Worm (Caenorhabditis elegans): ENCODE data around the gene pqn-57.

pqn-57 gene

ce11 chrX:8346248-8346647, 25.5 kb upstream of the pqn-57 start, which contains the start of gene drd-5:
TSS of gene drd-5 (minus strand) at chrX:8346348.
- no peak for TF ChIP-seq fkh-10 (GFP tag; optimal IDR thresholded peaks at IDR 0.05)
- TF ChIP-seq sdc-2 (tag; optimal IDR thresholded peaks at IDR 0.05), result no peak
- TF ChIP-seq che-1 (tag; optimal IDR thresholded peaks at IDR 0.05), result no peak
- TF ChIP-seq ref-2 (tag; optimal IDR thresholded peaks at IDR 0.05), result no peak
- TF ChIP-seq dmd-4 (tag; optimal IDR thresholded peaks at IDR 0.05; ENCODE audit: borderline replicate concordance), result no peak
- no peak for TF ChIP-seq mec-3 (tag; optimal IDR thresholded peaks at IDR 0.05; ENCODE audit: borderline replicate concordance)
- TF ChIP-seq ceh-48 (tag; optimal IDR thresholded peaks at IDR 0.05), result no peak

ce11 chrX:8341675-8342074, 20.9 kb upstream of the pqn-57 start, which contains the start of gene F55E10.1:
TSS of gene F55E10.1 (plus strand) at chrX:8341975.
- TF ChIP-seq fkh-6 (tag; optimal IDR thresholded peaks at IDR 0.05), result no peak
- TF ChIP-seq syd-9 (tag; optimal IDR thresholded peaks at IDR 0.05), result no peak
- TF ChIP-seq unc-42 (tag; optimal IDR thresholded peaks at IDR 0.05), result no peak
- TF ChIP-seq ceh-18 (tag; optimal IDR thresholded peaks at IDR 0.05), result no peak
- TF ChIP-seq K02D7.2 (tag; optimal IDR thresholded peaks at IDR 0.05), result no peak
- no peak for TF ChIP-seq pag-3 (tag; optimal IDR thresholded peaks at IDR 0.05; ENCODE audit: borderline replicate concordance)

ce11 chrX:8340393-8340792, 19.6 kb upstream of the pqn-57 start, which contains the start of gene F55E10.2:
TSS of gene F55E10.2 (plus strand) at chrX:8340693.
- TF ChIP-seq mec-3 (tag; optimal IDR thresholded peaks at IDR 0.05; ENCODE audit: borderline replicate concordance) (no peak), hlh-8 (tag; optimal IDR thresholded peaks at IDR 0.05) (no peak), odd-2 (tag; optimal IDR thresholded peaks at IDR 0.05) (no peak), ceh-2 (tag; optimal IDR thresholded peaks at IDR 0.05) (no peak), lim-6 (tag; optimal IDR thresholded peaks at IDR 0.05) (no peak), pros-1 (tag; optimal IDR thresholded peaks at IDR 0.05) (no peak), sox-4 (tag; optimal IDR thresholded peaks at IDR 0.05) (no peak), ceh-22 (tag; optimal IDR thresholded peaks at IDR 0.05) (no peak), madf-2 (tag; optimal IDR thresholded peaks at IDR 0.05) (no peak), fkh-6 (tag; optimal IDR thresholded peaks at IDR 0.05) (no peak), ceh-45 (GFP tag; IDR thresholded peaks at IDR 0.05) (no peak), ztf-16 (tag; optimal IDR thresholded peaks at IDR 0.05) (no peak)

ce11 chrX:8327800-8328199, 7.0 kb upstream of the pqn-57 start, which contains the start of gene F55E10.4:
TSS of gene F55E10.4 (minus strand) at chrX:8327900.
- TF ChIP-seq pag-3 (tag; optimal IDR thresholded peaks at IDR 0.05; ENCODE audit: borderline replicate concordance), result no peak
- no peak for TF ChIP-seq ztf-16 (tag; optimal IDR thresholded peaks at IDR 0.05)
- no peak for TF ChIP-seq pax-1 (tag; optimal IDR thresholded peaks at IDR 0.05)
- no peak for TF ChIP-seq sox-2 (GFP tag; IDR thresholded peaks at IDR 0.05)
- no peak for TF ChIP-seq ceh-2 (tag; optimal IDR thresholded peaks at IDR 0.05)
- TF ChIP-seq eyg-1 (tag; optimal IDR thresholded peaks at IDR 0.05), result no peak
- TF ChIP-seq K09A11.1 (tag; optimal IDR thresholded peaks at IDR 0.05; ENCODE audit: insufficient read depth), result no peak
- TF ChIP-seq ceh-30 (tag; optimal IDR thresholded peaks at IDR 0.05), result no peak
- TF ChIP-seq C08G9.2 (tag; optimal IDR thresholded peaks at IDR 0.05), result no peak
- no peak for TF ChIP-seq ceh-6 (GFP tag; optimal IDR thresholded peaks at IDR 0.05)
- TF ChIP-seq madf-2 (tag; optimal IDR thresholded peaks at IDR 0.05), result no peak
- TF ChIP-seq unc-42 (tag; optimal IDR thresholded peaks at IDR 0.05), result no peak
- no peak for TF ChIP-seq che-1 (tag; optimal IDR thresholded peaks at IDR 0.05)
- no peak for TF ChIP-seq ceh-45 (GFP tag; IDR thresholded peaks at IDR 0.05)

- TF ChIP-seq fkh-10 (GFP tag; optimal IDR thresholded peaks at IDR 0.05), result no peak
- no peak for TF ChIP-seq ceh-24 (tag; optimal IDR thresholded peaks at IDR 0.05)
- no peak for TF ChIP-seq K09A11.1 (tag; optimal IDR thresholded peaks at IDR 0.05; ENCODE audit: insufficient read depth)
- no peak for TF ChIP-seq elt-2 (tag; optimal IDR thresholded peaks at IDR 0.05)
- no peak for TF ChIP-seq Y22D7AL.16 (tag; optimal IDR thresholded peaks at IDR 0.05)
- no peak for TF ChIP-seq ceh-19 (GFP tag; optimal IDR thresholded peaks at IDR 0.05)
- TF ChIP-seq pag-3 (tag; optimal IDR thresholded peaks at IDR 0.05; ENCODE audit: borderline replicate concordance), result no peak
- no peak for TF ChIP-seq zip-5 (tag; optimal IDR thresholded peaks at IDR 0.05)
- TF ChIP-seq ceh-22 (tag; optimal IDR thresholded peaks at IDR 0.05), result no peak
- no peak for TF ChIP-seq ceh-31 (tag; optimal IDR thresholded peaks at IDR 0.05)
- no peak for TF ChIP-seq dmd-4 (tag; optimal IDR thresholded peaks at IDR 0.05; ENCODE audit: borderline replicate concordance)
- TF ChIP-seq gmeb-2 (tag; optimal IDR thresholded peaks at IDR 0.05), result no peak
- no peak for TF ChIP-seq unc-42 (tag; optimal IDR thresholded peaks at IDR 0.05)
- no peak for TF ChIP-seq mec-3 (tag; optimal IDR thresholded peaks at IDR 0.05; ENCODE audit: borderline replicate concordance)
- TF ChIP-seq C08G9.2 (tag; optimal IDR thresholded peaks at IDR 0.05), result no peak
- no peak for TF ChIP-seq ttx-3 (tag; optimal IDR thresholded peaks at IDR 0.05)
- no peak for TF ChIP-seq ceh-18 (tag; optimal IDR thresholded peaks at IDR 0.05)
Observed at ce11 chrX:8326394-8326793, 5.6 kb upstream of the pqn-57 start, which contains the start of gene R09F10.8. TSS of gene R09F10.8 (minus strand) at chrX:8326451.
